Worm (Caenorhabditis elegans) whole organism, late embryonic: ENCODE measurements around the gene F09C6.13.

Experiments used
- C38D4.7 ChIP-seq: fragments of 200-800 bp; sonication (Bioruptor generic); optimal IDR thresholded peaks from 2 replicates; lab custom pipeline; 2018; ENCODE audit warnings: mild to moderate bottlenecking, missing genetic modification characterization, moderate library complexity, missing compliant biosample characterization
- F13H6.1 ChIP-seq: sonication (generic microtip); optimal IDR thresholded peaks from 2 replicates; lab custom pipeline; 2016; ENCODE audit warnings: missing genetic modification characterization, missing compliant biosample characterization
- K09A11.1 ChIP-seq: sonication (generic microtip); optimal IDR thresholded peaks from 2 replicates; lab custom pipeline; 2017; ENCODE audit warnings: antibody characterized with exemption, mild to moderate bottlenecking, missing genetic modification characterization, missing compliant biosample characterization; ENCODE audit not compliant: insufficient read depth
- Y22D7AL.16 ChIP-seq: sonication (generic microtip); optimal IDR thresholded peaks from 2 replicates; lab custom pipeline; 2016; ENCODE audit warnings: missing genetic modification characterization, missing compliant biosample characterization
- ama-1 ChIP-seq: fragments of 150-350 bp; optimal IDR thresholded peaks from 2 replicates; lab custom pipeline; 2014
- ceh-14 ChIP-seq: sonication (generic microtip); optimal IDR thresholded peaks from 2 replicates; lab custom pipeline; 2016; ENCODE audit warnings: missing genotype, missing genetic modification characterization, missing compliant biosample characterization
- ceh-19 ChIP-seq: fragments of 200-800 bp; sonication (Bioruptor generic); optimal IDR thresholded peaks from 2 replicates; lab custom pipeline; 2018; ENCODE audit warnings: mild to moderate bottlenecking, missing genetic modification characterization, missing compliant biosample characterization
- ceh-22 ChIP-seq: sonication (generic microtip); optimal IDR thresholded peaks from 2 replicates; lab custom pipeline; 2017; ENCODE audit warnings: missing biosample characterization, missing genetic modification characterization
- ceh-24 ChIP-seq: sonication (generic microtip); optimal IDR thresholded peaks from 2 replicates; lab custom pipeline; 2016; ENCODE audit warnings: mild to moderate bottlenecking, missing genetic modification characterization, missing compliant biosample characterization
- ceh-30 ChIP-seq: fragments of 150-350 bp; optimal IDR thresholded peaks from 2 replicates; lab custom pipeline; 2014; ENCODE audit warnings: missing biosample characterization, missing genetic modification characterization
- ceh-48 ChIP-seq: sonication (generic microtip); optimal IDR thresholded peaks from 2 replicates; lab custom pipeline; 2016; ENCODE audit warnings: missing genetic modification characterization, inconsistent platforms, missing compliant biosample characterization
- ceh-9 ChIP-seq: sonication (generic microtip); optimal IDR thresholded peaks from 2 replicates; lab custom pipeline; 2016; ENCODE audit warnings: mild to moderate bottlenecking, missing genetic modification characterization, inconsistent platforms, missing compliant biosample characterization
- che-1 ChIP-seq: sonication (generic microtip); optimal IDR thresholded peaks from 2 replicates; lab custom pipeline; 2016; ENCODE audit warnings: mild to moderate bottlenecking, missing genetic modification characterization, missing compliant biosample characterization
- dmd-4 ChIP-seq: sonication (generic microtip); optimal IDR thresholded peaks from 2 replicates; lab custom pipeline; 2016; ENCODE audit warnings: borderline replicate concordance, missing genetic modification characterization, missing compliant biosample characterization
- dve-1 ChIP-seq: sonication (generic microtip); optimal IDR thresholded peaks from 2 replicates; lab custom pipeline; 2017; ENCODE audit warnings: antibody characterized with exemption, mild to moderate bottlenecking, missing genetic modification characterization, missing compliant biosample characterization
- ets-4 ChIP-seq: sonication (generic microtip); optimal IDR thresholded peaks from 2 replicates; lab custom pipeline; 2016; ENCODE audit warnings: missing genetic modification characterization, missing compliant biosample characterization
- eyg-1 ChIP-seq: sonication (generic microtip); optimal IDR thresholded peaks from 2 replicates; lab custom pipeline; 2016; ENCODE audit warnings: missing genotype, missing genetic modification characterization, missing compliant biosample characterization
- fkh-6 ChIP-seq: sonication (generic microtip); optimal IDR thresholded peaks from 2 replicates; lab custom pipeline; 2016; ENCODE audit warnings: missing genetic modification characterization, missing compliant biosample characterization
- hlh-13 ChIP-seq: fragments of 200-800 bp; sonication (Bioruptor generic); optimal IDR thresholded peaks from 2 replicates; lab custom pipeline; 2018; ENCODE audit warnings: mild to moderate bottlenecking, missing genetic modification characterization, missing compliant biosample characterization
- hlh-8 ChIP-seq: sonication (generic microtip); optimal IDR thresholded peaks from 2 replicates; lab custom pipeline; 2016; ENCODE audit warnings: missing genotype, missing genetic modification characterization, missing compliant biosample characterization
- lin-11 ChIP-seq: fragments of 200-800 bp; sonication (Bioruptor generic); optimal IDR thresholded peaks from 2 replicates; lab custom pipeline; 2018; ENCODE audit warnings: mild to moderate bottlenecking, missing genetic modification characterization, missing compliant biosample characterization
- mec-3 ChIP-seq: sonication (generic microtip); optimal IDR thresholded peaks from 2 replicates; lab custom pipeline; 2016; ENCODE audit warnings: borderline replicate concordance, missing genetic modification characterization, missing compliant biosample characterization
- pax-1 ChIP-seq: fragments of 150-350 bp; optimal IDR thresholded peaks from 2 replicates; lab custom pipeline; 2014; ENCODE audit warnings: missing biosample characterization, missing genetic modification characterization
- rnt-1 ChIP-seq: sonication (generic microtip); optimal IDR thresholded peaks from 2 replicates; lab custom pipeline; 2016; ENCODE audit warnings: missing genetic modification characterization, missing compliant biosample characterization
- sox-2 ChIP-seq: fragments of 200-800 bp; sonication (Bioruptor generic); IDR thresholded peaks from 2 replicates; pipeline ENCODE4 v1.3.6; 2022; ENCODE audit warnings: missing genetic modification reagents, missing genetic modification characterization, missing compliant biosample characterization
- tbx-2 ChIP-seq: sonication (generic microtip); optimal IDR thresholded peaks from 2 replicates; lab custom pipeline; 2016; ENCODE audit warnings: missing genetic modification characterization, missing compliant biosample characterization
- ttx-3 ChIP-seq: sonication (generic microtip); optimal IDR thresholded peaks from 2 replicates; lab custom pipeline; 2016; ENCODE audit warnings: missing genetic modification reagents, missing genetic modification characterization, missing compliant biosample characterization
- unc-42 ChIP-seq: sonication (generic microtip); optimal IDR thresholded peaks from 2 replicates; lab custom pipeline; 2016; ENCODE audit warnings: missing genotype, missing genetic modification characterization, missing compliant biosample characterization
- zip-5 ChIP-seq: sonication (generic microtip); optimal IDR thresholded peaks from 2 replicates; lab custom pipeline; 2016; ENCODE audit warnings: missing genetic modification characterization, missing compliant biosample characterization

Gene F09C6.13

DNA sequence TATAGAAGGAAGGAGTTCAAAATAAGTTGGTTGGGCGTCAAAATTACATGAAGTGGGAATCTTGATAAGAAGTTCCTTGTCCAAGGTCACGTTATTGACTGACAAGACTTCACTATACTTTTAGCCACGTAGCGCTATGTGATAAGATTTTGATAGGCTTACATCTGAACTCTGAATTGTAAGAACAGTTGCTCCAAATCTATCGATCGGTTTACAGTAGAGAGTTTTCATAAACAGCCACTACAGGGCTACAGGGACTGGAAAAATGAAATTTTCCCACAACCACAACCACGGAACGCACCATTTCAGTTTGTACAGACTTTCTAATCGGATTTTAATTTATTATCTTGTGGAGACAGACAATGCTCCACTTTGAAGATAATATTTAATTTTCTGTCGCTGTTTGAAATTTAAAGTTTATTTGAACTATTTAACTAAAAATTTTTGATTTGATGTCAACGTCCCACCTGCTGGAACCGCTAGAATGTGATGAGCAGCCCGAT, 26.8 kb upstream of the F09C6.13 start, which contains the start of the genes clec-31 and clec-22:
Gene clec-31, minus strand, starts transcription at position 101 of the 503 bp plus-strand sequence.
Gene clec-22, plus strand, starts transcription at position 453 of the 503 bp plus-strand sequence.
- TF ChIP-seq K09A11.1 (tag; lab: Kevin White, UChicago) (no peak), ceh-14 (no peak), dve-1 (tag; lab: Kevin White, UChicago) (no peak), unc-42 (tag; lab: Kevin White, UChicago) (no peak), ceh-30 (tag; lab: Kevin White, UChicago) (no peak), sox-2 (no peak), ets-4 (tag; lab: Kevin White, UChicago) (no peak), ceh-19 (no peak), pax-1 (tag; lab: Kevin White, UChicago) (no peak)

- no peak for TF ChIP-seq ama-1 (lab: Kevin White, UChicago)
- TF ChIP-seq dmd-4 (tag; lab: Kevin White, UChicago), result no peak
- TF ChIP-seq fkh-6 (tag; lab: Kevin White, UChicago), result no peak
- TF ChIP-seq che-1 (tag; lab: Kevin White, UChicago), result no peak
- no peak for TF ChIP-seq rnt-1 (tag; lab: Kevin White, UChicago)
- no peak for TF ChIP-seq zip-5 (tag; lab: Kevin White, UChicago)
Measured at ce11 chrV:16861719-16862118, 23.1 kb upstream of the F09C6.13 start, which contains the start of the genes clec-32 and clec-24. clec-32 (minus strand) TSS chrV:16861819. clec-24 (plus strand) TSS chrV:16862012.

ce11 chrV:16865404-16865803, 19.4 kb upstream of the F09C6.13 start, which contains the start of gene clec-28:
clec-28 (plus strand) TSS chrV:16865704.
- no peak for TF ChIP-seq unc-42 (tag; lab: Kevin White, UChicago)
- TF ChIP-seq ceh-48 (tag; lab: Kevin White, UChicago), result no peak
- TF ChIP-seq ets-4 (tag; lab: Kevin White, UChicago), result no peak
- TF ChIP-seq hlh-8 (tag; lab: Kevin White, UChicago), result no peak
- TF ChIP-seq fkh-6 (tag; lab: Kevin White, UChicago), result no peak
- TF ChIP-seq, all 69 proteins: peak for 0

- TF ChIP-seq C38D4.7 (GFP tag; lab: Kevin White, UChicago) (no peak), ceh-9 (tag; lab: Kevin White, UChicago) (no peak), ttx-3 (no peak), F13H6.1 (tag; lab: Kevin White, UChicago) (no peak), unc-42 (tag; lab: Kevin White, UChicago) (no peak), ceh-22 (tag; lab: Kevin White, UChicago) (no peak), hlh-13 (no peak)
Measured at ce11 chrV:16869740-16870139, 15.1 kb upstream of the F09C6.13 start, which contains the start of gene clec-33. clec-33 (minus strand) TSS chrV:16869840.

ce11 chrV:16871387-16871786, 13.5 kb upstream of the F09C6.13 start, which contains the start of gene thn-4:
thn-4 (minus strand) TSS chrV:16871487.
- no peak for TF ChIP-seq Y22D7AL.16 (tag; lab: Kevin White, UChicago)
- TF ChIP-seq eyg-1 (tag; lab: Kevin White, UChicago), result no peak
- TF ChIP-seq rnt-1 (tag; lab: Kevin White, UChicago), result no peak
- TF ChIP-seq che-1 (tag; lab: Kevin White, UChicago), result no peak

DNA sequence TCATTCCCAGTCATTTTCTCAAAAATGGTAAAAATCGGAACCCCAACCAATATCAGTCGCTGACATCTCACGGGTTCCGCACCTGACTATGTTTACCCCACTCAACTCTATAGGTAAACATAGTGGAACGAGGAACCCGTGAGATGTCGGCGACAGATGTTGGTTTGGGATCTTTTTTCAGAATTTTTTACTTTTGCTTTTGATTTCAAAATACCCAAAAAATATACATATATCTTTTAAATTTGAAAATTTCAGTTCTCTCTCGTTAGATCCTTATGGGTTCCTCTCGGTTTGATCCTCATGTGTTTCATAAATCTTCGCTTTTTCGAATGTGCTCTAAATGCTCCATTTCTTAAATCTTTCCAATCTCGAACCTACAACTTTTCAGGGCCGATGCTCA, 11.2 kb upstream of the F09C6.13 start, which contains the start of gene srw-23:
Gene srw-23, plus strand, starts transcription at position 301 of the 400 bp plus-strand sequence.
- no peak for TF ChIP-seq tbx-2
- no peak for TF ChIP-seq lin-11
- no peak for TF ChIP-seq ceh-24 (tag; lab: Kevin White, UChicago)
- no peak for TF ChIP-seq mec-3 (tag; lab: Kevin White, UChicago)
